Worm (Caenorhabditis elegans) whole organism, L1 larva: Measurements from ENCODE around the gene flwr-1.

Experiments
- fkh-10 ChIP-seq: sonication (generic microtip); optimal IDR thresholded peaks from 2 replicates; lab custom pipeline; 2017; ENCODE audit warnings: missing biosample characterization, missing genetic modification reagents, missing genetic modification characterization
- lsy-2 ChIP-seq, 2 experiments: fragments of 150-350 bp; optimal IDR thresholded peaks; 2 replicates each; lab custom pipeline; 2014; ENCODE audit warnings: missing biosample characterization in 2 of 2, missing genetic modification characterization in 2 of 2
- nhr-12 ChIP-seq: sonication (generic microtip); optimal IDR thresholded peaks from 2 replicates; lab custom pipeline; 2017; ENCODE audit warnings: missing biosample characterization, missing genetic modification characterization
- nhr-237 ChIP-seq: fragments of 150-350 bp; optimal IDR thresholded peaks from 2 replicates; lab custom pipeline; 2014; ENCODE audit warnings: missing biosample characterization, missing genetic modification characterization
- unc-98 ChIP-seq: fragments of 200-800 bp; sonication (Bioruptor generic); IDR thresholded peaks from 2 replicates; pipeline ENCODE4 v1.3.6; 2022; ENCODE audit warnings: missing genetic modification characterization, missing compliant biosample characterization
- ztf-11 ChIP-seq, 2 experiments: sonication (generic microtip); optimal IDR thresholded peaks; 2 replicates each; lab custom pipeline; 2016 to 2017; ENCODE audit warnings: missing genetic modification characterization in 2 of 2, missing biosample characterization in 1 of 2, missing compliant biosample characterization in 1 of 2

DNA sequence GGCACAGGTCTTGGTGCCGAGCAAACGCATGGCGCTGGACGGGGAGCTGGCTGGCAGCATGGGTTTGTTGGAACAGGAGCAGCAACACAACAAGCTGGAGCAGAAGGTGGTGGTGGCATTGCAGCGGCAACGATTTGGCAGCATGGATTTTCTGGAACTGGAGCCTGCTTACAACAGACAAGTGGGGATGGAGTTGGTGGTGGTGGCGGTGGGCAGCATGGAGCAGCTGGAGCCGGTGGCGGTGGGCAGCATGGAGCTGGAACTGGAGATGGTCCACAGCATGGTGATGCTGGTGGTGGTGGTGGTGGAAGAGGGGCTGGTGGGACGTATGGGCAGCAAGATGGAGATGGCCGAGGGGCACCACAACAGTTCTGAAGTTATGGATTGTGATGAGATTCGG is 9.2 kb downstream of the flwr-1 start:
- no peak for TF ChIP-seq nhr-237 (tag; lab: Kevin White, UChicago)
- TF ChIP-seq fkh-10 (GFP tag; lab: Kevin White, UChicago) = no peak
- no peak for TF ChIP-seq nhr-12 (tag; lab: Kevin White, UChicago)
- TF ChIP-seq ztf-11 (tag; optimal IDR thresholded peaks at IDR 0.05; lab: Kevin White, UChicago) = no peak
- TF ChIP-seq unc-98 (GFP tag; lab: Robert Waterston, UW) = no peak
- TF ChIP-seq lsy-2 (tag; optimal IDR thresholded peaks at IDR 0.05; lab: Kevin White, UChicago) = no peak
